Fruit fly (Drosophila melanogaster) whole organism, wandering third instar larva: ENCODE measurements around the gene CG13272.
A peak's percentile ranks its signal among the peaks of the same experiment; 100 is the strongest.

Source experiments
- CG9705 ChIP-seq: fragments of 200-800 bp; sonication (Bioruptor generic); optimal IDR thresholded peaks from 2 replicates; lab custom pipeline; 2018; ENCODE audit warnings: missing biosample characterization, mild to moderate bottlenecking, missing genetic modification characterization
- CrebA ChIP-seq: fragments of 200-800 bp; sonication (Bioruptor generic); optimal IDR thresholded peaks from 2 replicates; lab custom pipeline; 2016; ENCODE audit warnings: missing biosample characterization, mild to moderate bottlenecking, missing genetic modification characterization, borderline replicate concordance
- Dif ChIP-seq: fragments of 200-275, 200-300 bp; sonication (Bioruptor generic); optimal IDR thresholded peaks from 2 replicates; lab custom pipeline; 2018; ENCODE audit warnings: missing biosample characterization, missing genetic modification characterization; ENCODE audit not compliant: partially characterized antibody
- GATAd ChIP-seq: sonication (Bioruptor generic); optimal IDR thresholded peaks from 2 replicates; lab custom pipeline; 2016; ENCODE audit warnings: missing biosample characterization, missing genetic modification characterization
- HLH106 ChIP-seq: fragments of 200-800 bp; optimal IDR thresholded peaks from 3 replicates; lab custom pipeline; 2019; ENCODE audit warnings: missing biosample characterization, mild to moderate bottlenecking, missing genetic modification characterization, moderate library complexity
- Hnf4 ChIP-seq: fragments of 200-800 bp; sonication (Bioruptor generic); optimal IDR thresholded peaks from 2 replicates; lab custom pipeline; 2016; ENCODE audit warnings: missing biosample characterization, mild to moderate bottlenecking, missing genetic modification characterization
- Hr78 ChIP-seq: fragments of >200 bp; optimal IDR thresholded peaks from 2 replicates; lab custom pipeline; 2017; ENCODE audit warnings: missing biosample characterization, missing genetic modification characterization
- Hr83 ChIP-seq: fragments of 200-300 bp; sonication (Bioruptor generic); optimal IDR thresholded peaks from 2 replicates; lab custom pipeline; 2016; ENCODE audit warnings: missing biosample characterization, mild to moderate bottlenecking, missing genetic modification characterization, moderate library complexity; ENCODE audit not compliant: poor library complexity, severe bottlenecking
- Mio ChIP-seq: sonication (Bioruptor generic); optimal IDR thresholded peaks from 2 replicates; lab custom pipeline; 2016; ENCODE audit warnings: missing biosample characterization, missing genetic modification characterization
- Myc ChIP-seq: fragments of >200 bp; optimal IDR thresholded peaks from 2 replicates; lab custom pipeline; 2017
- Rel ChIP-seq, 2 experiments: fragments of 200-800 bp; sonication (Bioruptor generic) in 1 of 2; optimal IDR thresholded peaks; 2 replicates in 1 of 2; 3 replicates in 1 of 2; lab custom pipeline; 2016 to 2019; ENCODE audit warnings: mild to moderate bottlenecking in 2 of 2, missing biosample characterization in 2 of 2, missing genetic modification characterization in 2 of 2, moderate library complexity in 1 of 2
- Vsx2 ChIP-seq: fragments of 200-300, 225-300 bp; sonication (Bioruptor generic); optimal IDR thresholded peaks from 2 replicates; lab custom pipeline; 2018; ENCODE audit warnings: missing biosample characterization, missing genetic modification characterization; ENCODE audit not compliant: partially characterized antibody
- dl ChIP-seq, 2 experiments: fragments of 175-275, 200-275 bp in 1 of 2; fragments of 200-275 bp in 1 of 2; sonication (Bioruptor generic); optimal IDR thresholded peaks; lab custom pipeline; 2018; ENCODE audit warnings: mild to moderate bottlenecking in 2 of 2, missing biosample characterization in 2 of 2, missing genetic modification characterization in 2 of 2, moderate library complexity in 2 of 2; ENCODE audit not compliant: partially characterized antibody in 2 of 2, insufficient read depth in 1 of 2
- dsf ChIP-seq: sonication (Bioruptor generic); optimal IDR thresholded peaks from 2 replicates; lab custom pipeline; 2016; ENCODE audit warnings: missing biosample characterization, missing genetic modification characterization, borderline replicate concordance
- ey ChIP-seq: fragments of 200-800 bp; sonication (Bioruptor generic); optimal IDR thresholded peaks from 2 replicates; lab custom pipeline; 2016; ENCODE audit warnings: missing biosample characterization, missing genetic modification characterization
- fru ChIP-seq: fragments of 200-800 bp; sonication (Bioruptor generic); optimal IDR thresholded peaks from 3 replicates; lab custom pipeline; 2016; ENCODE audit warnings: missing biosample characterization, mild to moderate bottlenecking, missing genetic modification characterization
- h ChIP-seq: fragments of 200-800 bp; sonication (Bioruptor generic); optimal IDR thresholded peaks from 3 replicates; lab custom pipeline; 2016; ENCODE audit warnings: missing biosample characterization, mild to moderate bottlenecking, missing genetic modification characterization
- jim ChIP-seq: fragments of 175-275, 200-325 bp; sonication (Bioruptor generic); optimal IDR thresholded peaks from 2 replicates; lab custom pipeline; 2016; ENCODE audit warnings: missing biosample characterization, mild to moderate bottlenecking, missing genetic modification characterization
- lola ChIP-seq: fragments of >200 bp; optimal IDR thresholded peaks from 2 replicates; lab custom pipeline; 2017; ENCODE audit warnings: missing biosample characterization, missing genetic modification characterization
- pan ChIP-seq: fragments of >200 bp; optimal IDR thresholded peaks from 2 replicates; lab custom pipeline; 2017
- psq ChIP-seq: fragments of 200-800 bp; sonication (Bioruptor generic); optimal IDR thresholded peaks from 3 replicates; lab custom pipeline; 2017; ENCODE audit warnings: missing biosample characterization, mild to moderate bottlenecking, missing genetic modification characterization, moderate library complexity
- woc ChIP-seq: sonication (Bioruptor generic); optimal IDR thresholded peaks from 2 replicates; lab custom pipeline; 2016; ENCODE audit warnings: missing biosample characterization, mild to moderate bottlenecking, missing genetic modification characterization

Gene CG13272

dm6 chr2L:16859566-16859965 is 54.9 kb downstream of the CG13272 start:
- no peak for TF ChIP-seq Hr78 (GFP tag; lab: Kevin White, UChicago)
- TF ChIP-seq Myc: peak; percentile 39

- TF ChIP-seq Hnf4: no peak
- no peak for TF ChIP-seq lola (GFP tag; lab: Kevin White, UChicago)
- TF ChIP-seq Hr83: no peak
- TF ChIP-seq CrebA (GFP tag; lab: Kevin White, UChicago): no peak
- TF ChIP-seq psq: no peak
- TF ChIP-seq Vsx2: no peak
- no peak for TF ChIP-seq dl (GFP tag; optimal IDR thresholded peaks at IDR 0.05; lab: Kevin White, UChicago; ENCODE audit: insufficient read depth in 1 of 2, partially characterized antibody in 2 of 2)
- TF ChIP-seq Dif (GFP tag; lab: Kevin White, UChicago): no peak
- TF ChIP-seq pan: no peak
Observed at dm6 chr2L:16861126-16861525, 56.4 kb downstream of the CG13272 start, which contains the start of gene CG6012. TSS of gene CG6012 (minus strand) at chr2L:16861489.

dm6 chr2L:16862526-16862925 is 57.8 kb downstream of the CG13272 start:
- no peak for TF ChIP-seq GATAd (GFP tag; lab: Kevin White, UChicago)
- no peak for TF ChIP-seq lola (GFP tag; lab: Kevin White, UChicago)
- TF ChIP-seq HLH106 (tag; lab: Kevin White, UChicago): no peak
- TF ChIP-seq Myc: peak; percentile 65
- TF ChIP-seq woc (GFP tag; lab: Kevin White, UChicago): no peak
- TF ChIP-seq fru (GFP tag; lab: Kevin White, UChicago): no peak
- no peak for TF ChIP-seq dsf (GFP tag; lab: Kevin White, UChicago)
- no peak for TF ChIP-seq ey
- TF ChIP-seq Mio (GFP tag; lab: Kevin White, UChicago): no peak
- TF ChIP-seq Hr78 (GFP tag; lab: Kevin White, UChicago): no peak
- TF ChIP-seq CG9705 (GFP tag; lab: Kevin White, UChicago): no peak
- no peak for TF ChIP-seq jim (GFP tag; lab: Kevin White, UChicago)
- no peak for TF ChIP-seq Rel (GFP tag; optimal IDR thresholded peaks at IDR 0.05; lab: Kevin White, UChicago)
- TF ChIP-seq Rel (tag; optimal IDR thresholded peaks at IDR 0.05; lab: Kevin White, UChicago): peak; percentile 76
- TF ChIP-seq Vsx2: no peak
- TF ChIP-seq Hr83: no peak
- no peak for TF ChIP-seq h (GFP tag; lab: Kevin White, UChicago)
- TF ChIP-seq, all 38 proteins: peak for 2
